Fruit fly (Drosophila melanogaster) whole organism, prepupa: ENCODE data around the gene Arts.

ENCODE experiments used
- Blimp-1 ChIP-seq: fragments of 200-800 bp; sonication (Bioruptor generic); optimal IDR thresholded peaks from 3 replicates; lab custom pipeline; 2017; ENCODE audit warnings: missing biosample characterization, missing genetic modification characterization, mild to moderate bottlenecking, moderate library complexity, missing genetic modification reagents
- CG10631 ChIP-seq: fragments of 200-800 bp; sonication (Bioruptor generic); optimal IDR thresholded peaks from 2 replicates; lab custom pipeline; 2016; ENCODE audit warnings: missing biosample characterization, missing genetic modification characterization
- CG10669 ChIP-seq: fragments of 200-800 bp; sonication (Bioruptor generic); optimal IDR thresholded peaks from 3 replicates; lab custom pipeline; 2018; ENCODE audit warnings: missing biosample characterization, mild to moderate bottlenecking, missing genetic modification characterization, moderate library complexity
- CG11294 ChIP-seq: fragments of 200-800 bp; sonication (Bioruptor generic); IDR thresholded peaks from 2 replicates; pipeline ENCODE4 v1.3.6; 2022; ENCODE audit warnings: missing biosample characterization, missing genetic modification characterization
- CG11762 ChIP-seq: fragments of 200-800 bp; sonication (Bioruptor generic); optimal IDR thresholded peaks from 3 replicates; lab custom pipeline; 2016; ENCODE audit warnings: missing biosample characterization, missing genetic modification characterization; ENCODE audit not compliant: insufficient read depth
- CG11902 ChIP-seq: fragments of 200-800 bp; sonication (Bioruptor generic); optimal IDR thresholded peaks from 3 replicates; lab custom pipeline; 2016; ENCODE audit warnings: missing biosample characterization, missing genetic modification characterization
- CG15336 ChIP-seq: fragments of 200-800 bp; sonication (Bioruptor generic); IDR thresholded peaks from 2 replicates; pipeline ENCODE4 v1.3.6; 2022; ENCODE audit warnings: missing biosample characterization, missing genetic modification characterization
- CG1621 ChIP-seq: fragments of 200-800 bp; sonication (Bioruptor generic); optimal IDR thresholded peaks from 3 replicates; lab custom pipeline; 2018; ENCODE audit warnings: missing biosample characterization, mild to moderate bottlenecking, missing genetic modification characterization
- CG16779 ChIP-seq: fragments of 200-800 bp; sonication (Bioruptor generic); optimal IDR thresholded peaks from 3 replicates; lab custom pipeline; 2017; ENCODE audit warnings: missing biosample characterization, mild to moderate bottlenecking, missing genetic modification characterization
- CG3032 ChIP-seq: fragments of 200-800 bp; optimal IDR thresholded peaks from 2 replicates; lab custom pipeline; 2019; ENCODE audit warnings: missing biosample characterization, mild to moderate bottlenecking, missing genetic modification characterization, moderate library complexity
- CG31627 ChIP-seq: fragments of 200-800 bp; sonication (Bioruptor generic); optimal IDR thresholded peaks from 3 replicates; lab custom pipeline; 2016; ENCODE audit warnings: missing biosample characterization, missing genetic modification characterization
- CG32006 ChIP-seq: fragments of 200-800 bp; sonication (Bioruptor generic); optimal IDR thresholded peaks from 3 replicates; lab custom pipeline; 2017; ENCODE audit warnings: missing biosample characterization, mild to moderate bottlenecking, missing genetic modification characterization
- CG34406 ChIP-seq: fragments of 200-800 bp; sonication (Bioruptor generic); optimal IDR thresholded peaks from 3 replicates; lab custom pipeline; 2016; ENCODE audit warnings: missing biosample characterization, missing genetic modification characterization
- CG4318 ChIP-seq: fragments of 200-800 bp; sonication (Bioruptor generic); optimal IDR thresholded peaks from 3 replicates; lab custom pipeline; 2017; ENCODE audit warnings: missing biosample characterization, mild to moderate bottlenecking, missing genetic modification characterization
- CG6163 ChIP-seq: fragments of 200-800 bp; sonication (Bioruptor generic); IDR thresholded peaks from 3 replicates; pipeline ENCODE4 v1.3.6; 2022; ENCODE audit warnings: missing biosample characterization, missing genetic modification characterization
- CG6276 ChIP-seq: fragments of 200-800 bp; sonication (Bioruptor generic); optimal IDR thresholded peaks from 2 replicates; lab custom pipeline; 2017; ENCODE audit warnings: missing biosample characterization, mild to moderate bottlenecking, missing genetic modification characterization
- CG6792 ChIP-seq: fragments of 200-800 bp; sonication (Bioruptor generic); optimal IDR thresholded peaks from 3 replicates; lab custom pipeline; 2016; ENCODE audit warnings: missing biosample characterization, missing genetic modification characterization
- CG6808 ChIP-seq: fragments of 200-800 bp; sonication (Bioruptor generic); optimal IDR thresholded peaks from 3 replicates; lab custom pipeline; 2017; ENCODE audit warnings: missing biosample characterization, missing genetic modification characterization, mild to moderate bottlenecking, moderate library complexity, missing genetic modification reagents
- CG6854 ChIP-seq: fragments of 200-800 bp; sonication (Bioruptor generic); optimal IDR thresholded peaks from 2 replicates; lab custom pipeline; 2017; ENCODE audit warnings: missing biosample characterization, mild to moderate bottlenecking, missing genetic modification characterization
- CG8119 ChIP-seq: fragments of 200-800 bp; sonication (Bioruptor generic); IDR thresholded peaks from 3 replicates; pipeline ENCODE4 v1.3.6; 2022; ENCODE audit warnings: missing biosample characterization, missing genetic modification characterization
- CG8319 ChIP-seq: fragments of 200-800 bp; sonication (Bioruptor generic); optimal IDR thresholded peaks from 3 replicates; lab custom pipeline; 2016; ENCODE audit warnings: missing biosample characterization, missing genetic modification characterization
- CG8632 ChIP-seq: fragments of 200-800 bp; sonication (Bioruptor generic); optimal IDR thresholded peaks from 3 replicates; lab custom pipeline; 2016; ENCODE audit warnings: missing biosample characterization, missing genetic modification characterization
- CG9139 ChIP-seq: fragments of 200-800 bp; sonication (Bioruptor generic); optimal IDR thresholded peaks from 3 replicates; lab custom pipeline; 2017; ENCODE audit warnings: missing biosample characterization, mild to moderate bottlenecking, missing genetic modification characterization
- Eip93F ChIP-seq: fragments of 200-800 bp; sonication (Bioruptor generic); optimal IDR thresholded peaks from 2 replicates; lab custom pipeline; 2016; ENCODE audit warnings: missing biosample characterization, mild to moderate bottlenecking, missing genetic modification characterization
- Ets21C ChIP-seq: fragments of 200-800 bp; sonication (Bioruptor generic); optimal IDR thresholded peaks from 3 replicates; lab custom pipeline; 2016; ENCODE audit warnings: missing biosample characterization, missing genetic modification characterization
- Ets96B ChIP-seq: fragments of 200-800 bp; optimal IDR thresholded peaks from 2 replicates; lab custom pipeline; 2019; ENCODE audit warnings: missing biosample characterization, mild to moderate bottlenecking, missing genetic modification characterization, moderate library complexity
- Gug ChIP-seq: fragments of 200-800 bp; sonication (Bioruptor generic); IDR thresholded peaks from 2 replicates; pipeline ENCODE4 v1.3.6; 2022; ENCODE audit warnings: missing biosample characterization, missing genetic modification characterization
- Hr39 ChIP-seq: fragments of 200-800 bp; sonication (Bioruptor generic); optimal IDR thresholded peaks from 2 replicates; lab custom pipeline; 2016; ENCODE audit warnings: missing biosample characterization, missing genetic modification characterization
- Met ChIP-seq: fragments of 200-800 bp; sonication (Bioruptor generic); optimal IDR thresholded peaks from 3 replicates; lab custom pipeline; 2016; ENCODE audit warnings: missing biosample characterization, missing genetic modification characterization
- OdsH ChIP-seq: fragments of 200-800 bp; sonication (Bioruptor generic); optimal IDR thresholded peaks from 3 replicates; lab custom pipeline; 2016; ENCODE audit warnings: missing biosample characterization, missing genetic modification characterization
- Smox ChIP-seq: fragments of 200-800 bp; sonication (Bioruptor generic); optimal IDR thresholded peaks from 3 replicates; lab custom pipeline; 2016; ENCODE audit warnings: missing biosample characterization, missing genetic modification characterization
- Sox14 ChIP-seq: fragments of 200-800 bp; sonication (Bioruptor generic); optimal IDR thresholded peaks from 3 replicates; lab custom pipeline; 2016; ENCODE audit warnings: missing biosample characterization, missing genetic modification characterization
- Sox15 ChIP-seq: fragments of 200-800 bp; sonication (Bioruptor generic); optimal IDR thresholded peaks from 3 replicates; lab custom pipeline; 2016; ENCODE audit warnings: missing biosample characterization, missing genetic modification characterization
- achi ChIP-seq: fragments of 200-800 bp; sonication (Bioruptor generic); optimal IDR thresholded peaks from 3 replicates; lab custom pipeline; 2016; ENCODE audit warnings: missing biosample characterization, missing genetic modification characterization
- acj6 ChIP-seq: fragments of 200-800 bp; sonication (Bioruptor generic); optimal IDR thresholded peaks from 3 replicates; lab custom pipeline; 2016; ENCODE audit warnings: missing biosample characterization, missing genetic modification characterization
- cyc ChIP-seq: fragments of 200-800 bp; sonication (Bioruptor generic); optimal IDR thresholded peaks from 3 replicates; lab custom pipeline; 2016; ENCODE audit warnings: missing biosample characterization, missing genetic modification characterization
- eg ChIP-seq: fragments of 200-800 bp; sonication (Bioruptor generic); IDR thresholded peaks from 3 replicates; pipeline ENCODE4 v1.3.6; 2022; ENCODE audit warnings: missing biosample characterization, missing genetic modification characterization
- esn ChIP-seq: fragments of 200-800 bp; sonication (Bioruptor generic); optimal IDR thresholded peaks from 2 replicates; lab custom pipeline; 2016; ENCODE audit warnings: missing biosample characterization, mild to moderate bottlenecking, missing genetic modification characterization, moderate library complexity
- fd59A ChIP-seq: fragments of 200-800 bp; sonication (Bioruptor generic); optimal IDR thresholded peaks from 2 replicates; lab custom pipeline; 2017; ENCODE audit warnings: missing biosample characterization, mild to moderate bottlenecking, missing genetic modification characterization, missing genetic modification reagents
- fd85E ChIP-seq: fragments of 200-800 bp; sonication (Bioruptor generic); optimal IDR thresholded peaks from 3 replicates; lab custom pipeline; 2016; ENCODE audit warnings: missing biosample characterization, missing genetic modification characterization
- lz ChIP-seq: fragments of 200-800 bp; sonication (Bioruptor generic); optimal IDR thresholded peaks from 3 replicates; lab custom pipeline; 2016; ENCODE audit warnings: missing biosample characterization, missing genetic modification characterization
- net ChIP-seq: fragments of 200-800 bp; sonication (Bioruptor generic); optimal IDR thresholded peaks from 3 replicates; lab custom pipeline; 2016; ENCODE audit warnings: missing biosample characterization, missing genetic modification characterization
- pdm3 ChIP-seq: fragments of 200-800 bp; sonication (Bioruptor generic); optimal IDR thresholded peaks from 3 replicates; lab custom pipeline; 2016; ENCODE audit warnings: missing biosample characterization, missing genetic modification characterization
- salr ChIP-seq, 2 experiments: fragments of 200-800 bp; sonication (Bioruptor generic); optimal IDR thresholded peaks; 3 replicates each; lab custom pipeline; 2016 to 2018; ENCODE audit warnings: missing biosample characterization in 2 of 2, missing genetic modification characterization in 2 of 2, mild to moderate bottlenecking in 1 of 2
- spab ChIP-seq: fragments of 200-800 bp; sonication (Bioruptor generic); optimal IDR thresholded peaks from 2 replicates; lab custom pipeline; 2017; ENCODE audit warnings: missing biosample characterization, mild to moderate bottlenecking, missing genetic modification characterization, missing genetic modification reagents
- svp ChIP-seq: fragments of 200-800 bp; sonication (Bioruptor generic); peaks from one replicate; lab custom pipeline; 2016; ENCODE audit warnings: missing biosample characterization, missing genetic modification characterization
- topi ChIP-seq: fragments of 200-800 bp; sonication (Bioruptor generic); optimal IDR thresholded peaks from 3 replicates; lab custom pipeline; 2016; ENCODE audit warnings: missing biosample characterization, missing genetic modification characterization
- vri ChIP-seq: fragments of 200-800 bp; sonication (Bioruptor generic); optimal IDR thresholded peaks from 3 replicates; lab custom pipeline; 2016; ENCODE audit warnings: missing biosample characterization, mild to moderate bottlenecking, missing genetic modification characterization

Gene Arts

DNA sequence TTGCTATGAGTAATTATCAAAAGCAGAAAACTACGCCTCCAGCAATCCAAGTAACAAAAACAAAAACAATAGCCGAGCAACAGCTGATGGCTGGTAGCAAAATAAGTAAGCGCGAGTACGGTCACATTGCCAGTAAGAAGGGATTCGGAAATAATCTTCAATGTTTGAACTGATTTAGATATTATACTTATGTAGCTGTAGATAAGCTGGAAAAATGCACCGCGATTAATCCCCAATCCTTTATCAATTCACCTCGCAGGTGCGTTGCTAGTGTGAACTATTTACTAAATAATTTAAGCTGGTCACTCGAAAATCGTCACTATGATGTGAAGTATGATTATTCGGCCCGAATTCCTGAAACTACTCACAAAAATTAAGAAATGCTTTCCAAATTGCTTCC is 15.7 kb upstream of the Arts start, which contains the start of the genes Syx8 and CG32163:
Gene Syx8 (minus strand): TSS at position 69 of the 400 bp plus-strand sequence.
Gene CG32163 (plus strand): TSS at position 169 of the 400 bp plus-strand sequence.
- TF ChIP-seq salr (GFP tag; optimal IDR thresholded peaks at IDR 0.05; lab: Kevin White, UChicago) (no peak), lz (GFP tag; lab: Kevin White, UChicago) (no peak), achi (GFP tag; lab: Kevin White, UChicago) (no peak), Sox14 (peak; percentile 32), spab (GFP tag; lab: Kevin White, UChicago) (no peak)

DNA sequence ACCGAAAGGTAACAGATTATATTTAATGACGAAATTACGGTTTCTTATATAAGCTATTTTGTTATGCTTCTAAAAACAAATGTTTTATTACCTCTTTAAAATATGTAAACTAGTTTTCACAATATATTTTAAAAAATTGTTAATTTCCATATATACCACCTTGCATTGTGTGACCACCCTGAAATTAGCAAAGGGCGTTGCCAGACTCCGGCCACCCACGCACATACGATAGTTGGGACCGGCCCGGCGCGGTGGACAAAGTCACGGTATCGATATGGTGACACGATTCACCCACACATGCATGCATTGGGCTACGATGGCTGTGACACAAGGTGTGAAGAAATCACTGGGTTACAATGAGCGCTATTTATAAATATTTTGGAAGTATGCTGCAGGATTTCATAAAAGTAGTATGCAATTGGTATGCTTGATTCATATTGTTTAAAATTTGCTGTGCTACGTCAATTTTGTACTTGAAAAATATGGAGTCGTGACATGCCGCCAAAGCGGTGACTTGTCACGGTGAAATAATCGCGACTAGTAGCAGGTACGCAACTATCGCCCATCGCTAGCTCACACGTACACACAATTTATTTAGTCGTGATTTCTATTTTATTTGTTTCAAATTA is 14.5 kb upstream of the Arts start:
- TF ChIP-seq OdsH (GFP tag; lab: Kevin White, UChicago): peak; percentile 55
- TF ChIP-seq CG16779 (tag; lab: Kevin White, UChicago): no peak
- peak; percentile 37 for TF ChIP-seq CG1621 (tag; lab: Kevin White, UChicago)
- TF ChIP-seq CG6792: peak; percentile 10
- TF ChIP-seq CG6808 (GFP tag; lab: Kevin White, UChicago): no peak
- no peak for TF ChIP-seq CG6854 (GFP tag; lab: Kevin White, UChicago)
- TF ChIP-seq CG34406: no peak
- TF ChIP-seq CG8319 (GFP tag; lab: Kevin White, UChicago): no peak
- no peak for TF ChIP-seq salr (GFP tag; optimal IDR thresholded peaks at IDR 0.05; lab: Kevin White, UChicago)
- peak; percentile 38; the same call in 1 of the 3 replicates for TF ChIP-seq CG6163 (GFP tag; lab: Robert Waterston, UW)
- TF ChIP-seq CG11902: peak; percentile 21
- peak; percentile 73 for TF ChIP-seq eg (GFP tag; lab: Robert Waterston, UW)
- TF ChIP-seq cyc: peak; percentile 50
- TF ChIP-seq lz (GFP tag; lab: Kevin White, UChicago): peak; percentile 52
- peak; percentile 50 for TF ChIP-seq Ets96B (tag; lab: Kevin White, UChicago)
- peak; percentile 64 for TF ChIP-seq Sox14
- no peak for TF ChIP-seq fd59A (GFP tag; lab: Kevin White, UChicago)
- TF ChIP-seq vri (GFP tag; lab: Kevin White, UChicago): no peak
- TF ChIP-seq net (GFP tag; lab: Kevin White, UChicago): no peak
- TF ChIP-seq topi: peak; percentile 42
- TF ChIP-seq CG15336: peak; percentile 43; the same call in 1 of the 2 replicates
- TF ChIP-seq acj6 (GFP tag; lab: Kevin White, UChicago): peak; percentile 30
- no peak for TF ChIP-seq CG9139 (GFP tag; lab: Kevin White, UChicago)
- no peak for TF ChIP-seq spab (GFP tag; lab: Kevin White, UChicago)
- TF ChIP-seq CG10631 (GFP tag; lab: Kevin White, UChicago): no peak
- TF ChIP-seq CG11762 (GFP tag; lab: Kevin White, UChicago): no peak
- TF ChIP-seq Hr39 (GFP tag; lab: Kevin White, UChicago): peak; percentile 49
- no peak for TF ChIP-seq CG4318 (GFP tag; lab: Kevin White, UChicago)
- no peak for TF ChIP-seq CG32006 (GFP tag; lab: Kevin White, UChicago)
- no peak for TF ChIP-seq Sox15 (GFP tag; lab: Kevin White, UChicago)
- no peak for TF ChIP-seq Met (GFP tag; lab: Kevin White, UChicago)
- TF ChIP-seq Gug (GFP tag; lab: Robert Waterston, UW): no peak
- TF ChIP-seq CG10669 (GFP tag; lab: Kevin White, UChicago): no peak
- peak; percentile 54 for TF ChIP-seq Ets21C (GFP tag; lab: Kevin White, UChicago)
- TF ChIP-seq CG3032: peak; percentile 57
- TF ChIP-seq CG11294: no peak
- TF ChIP-seq svp (GFP tag; lab: Kevin White, UChicago): no peak
- TF ChIP-seq Eip93F (GFP tag; lab: Kevin White, UChicago): no peak
- no peak for TF ChIP-seq achi (GFP tag; lab: Kevin White, UChicago)
- no peak for TF ChIP-seq CG6276
- TF ChIP-seq Smox: no peak
- no peak for TF ChIP-seq Blimp-1
- TF ChIP-seq fd85E (GFP tag; lab: Kevin White, UChicago): no peak
- TF ChIP-seq CG31627 (GFP tag; lab: Kevin White, UChicago): peak; percentile 61
- TF ChIP-seq esn (GFP tag; lab: Kevin White, UChicago): peak; percentile 66
- 0 out of 3 replicates have a peak, but pooled peaks have one; percentile 54 for TF ChIP-seq CG8119 (GFP tag; lab: Robert Waterston, UW)
- peak; percentile 20 for TF ChIP-seq CG8632 (GFP tag; lab: Kevin White, UChicago)
- TF ChIP-seq pdm3: no peak
